Worm (Caenorhabditis elegans) whole organism, L4/young adult: ENCODE data around the gene F54E2.1.

ENCODE experiments used
- W03F9.2 ChIP-seq: fragments of 150-350 bp; optimal IDR thresholded peaks from 2 replicates; lab custom pipeline; 2014; ENCODE audit warnings: missing biosample characterization, missing genetic modification characterization
- dao-5 ChIP-seq: sonication (generic microtip); optimal IDR thresholded peaks from 2 replicates; lab custom pipeline; 2016; ENCODE audit warnings: missing genotype, missing genetic modification characterization, moderate library complexity, missing compliant biosample characterization
- him-1 ChIP-seq: sonication (generic microtip); optimal IDR thresholded peaks from 2 replicates; lab custom pipeline; 2016; ENCODE audit warnings: missing genotype, missing genetic modification reagents, missing genetic modification characterization, missing compliant biosample characterization

- TF ChIP-seq dao-5 (tag; lab: Kevin White, UChicago) (no peak), him-1 (tag; lab: Kevin White, UChicago) (no peak), W03F9.2 (tag; lab: Kevin White, UChicago) (no peak)
Measured at ce11 chrV:2821618-2822272, 11.5 kb downstream of the F54E2.1 start, which contains the start of gene srh-36.
